Worm (Caenorhabditis elegans): Measurements from ENCODE around the gene Y75B12B.10.
"Not testable (repeated sequence)": the region's sequence is repeated elsewhere in the genome, so short reads cannot be mapped to it uniquely, and the experiment has no call there.

Y75B12B.10 gene

ce11 chrV:15244456-15244855 is 44.6 kb downstream of the Y75B12B.10 start, which contains the start of gene kin-30:
Gene kin-30 (plus strand): TSS chrV:15244756.
- no peak for TF ChIP-seq dve-1 (tag; optimal IDR thresholded peaks at IDR 0.05; ENCODE audit: insufficient read depth)
- no peak for TF ChIP-seq fkh-10 (GFP tag; optimal IDR thresholded peaks at IDR 0.05)
- TF ChIP-seq ceh-28 (tag; optimal IDR thresholded peaks at IDR 0.05) = no peak
- no peak for TF ChIP-seq aha-1 (tag)
- no peak for TF ChIP-seq rbr-2 (tag; optimal IDR thresholded peaks at IDR 0.05)

DNA sequence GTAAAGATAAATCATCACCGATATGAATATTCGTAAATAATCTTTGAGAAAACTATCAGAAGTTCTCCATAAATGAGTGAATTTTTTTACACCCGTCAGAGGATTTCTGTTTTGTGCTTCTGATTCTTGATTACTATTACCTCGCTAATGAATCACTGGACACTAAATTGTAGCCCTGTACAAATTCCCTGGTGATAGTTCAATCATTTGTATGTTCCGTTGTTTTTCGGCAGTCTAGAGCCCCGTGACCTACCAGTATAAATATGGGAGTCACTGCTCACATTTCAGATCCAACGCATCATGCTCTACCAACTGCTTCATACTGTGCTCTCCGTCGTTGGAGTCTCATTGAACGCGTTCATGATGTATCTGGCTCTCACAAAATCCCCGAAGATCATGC is 50.4 kb downstream of the Y75B12B.10 start, which contains the start of gene srd-28:
TSS of gene srd-28 (plus strand) at position 301 of the 400 bp plus-strand sequence.
- not testable (repeated sequence) for TF ChIP-seq vab-7 (GFP tag; IDR thresholded peaks at IDR 0.05); attf-4 (tag; optimal IDR thresholded peaks at IDR 0.05); F37D6.2 (tag; optimal IDR thresholded peaks at IDR 0.05)

Data from whole organism, L4 larva.